Fruit fly (Drosophila melanogaster) whole organism, pupa: ENCODE results near the gene CG10984.

ENCODE experiments used
- CG10348 ChIP-seq: fragments of 200-800 bp; sonication (Bioruptor generic); IDR thresholded peaks from 2 replicates; pipeline ENCODE4 v1.3.6; 2022; ENCODE audit warnings: missing biosample characterization, missing genetic modification characterization
- CG12605 ChIP-seq: fragments of 200-800 bp; sonication (Bioruptor generic); IDR thresholded peaks from 2 replicates; pipeline ENCODE4 v1.3.6; 2022; ENCODE audit warnings: missing biosample characterization, missing genetic modification characterization
- CG13204 ChIP-seq: fragments of 200-800 bp; sonication (Bioruptor generic); optimal IDR thresholded peaks from 2 replicates; lab custom pipeline; 2018; ENCODE audit warnings: missing biosample characterization, mild to moderate bottlenecking, missing genetic modification characterization, moderate library complexity
- CG14655 ChIP-seq: fragments of 200-800 bp; sonication (Bioruptor generic); optimal IDR thresholded peaks from 3 replicates; lab custom pipeline; 2017; ENCODE audit warnings: mild to moderate bottlenecking, missing biosample characterization, missing genetic modification reagents, missing genetic modification characterization
- CG15710 ChIP-seq: fragments of 200-800 bp; sonication (Bioruptor generic); optimal IDR thresholded peaks from 2 replicates; lab custom pipeline; 2018; ENCODE audit warnings: missing biosample characterization, mild to moderate bottlenecking, missing genetic modification characterization, moderate library complexity
- CG17806 ChIP-seq: fragments of 200-800 bp; sonication (Bioruptor generic); optimal IDR thresholded peaks from 2 replicates; lab custom pipeline; 2018; ENCODE audit warnings: missing biosample characterization, mild to moderate bottlenecking, missing genetic modification characterization, moderate library complexity
- CG32121 ChIP-seq: fragments of 200-800 bp; sonication (Bioruptor generic); IDR thresholded peaks from 2 replicates; pipeline ENCODE4 v1.3.6; 2022; ENCODE audit warnings: missing biosample characterization, missing genetic modification characterization
- CG34367 ChIP-seq: fragments of 200-800 bp; sonication (Bioruptor generic); optimal IDR thresholded peaks from 2 replicates; lab custom pipeline; 2018; ENCODE audit warnings: missing biosample characterization, mild to moderate bottlenecking, missing genetic modification characterization
- CG4496 ChIP-seq: fragments of 200-800 bp; sonication (Bioruptor generic); IDR thresholded peaks from 3 replicates; pipeline ENCODE4 v1.3.6; 2022; ENCODE audit warnings: missing biosample characterization, missing genetic modification characterization
- CG8159 ChIP-seq: fragments of 200-800 bp; sonication (Bioruptor generic); optimal IDR thresholded peaks from 3 replicates; lab custom pipeline; 2018; ENCODE audit warnings: missing biosample characterization, mild to moderate bottlenecking, missing genetic modification characterization, moderate library complexity
- CG8301 ChIP-seq: fragments of 200-800 bp; sonication (Bioruptor generic); optimal IDR thresholded peaks from 2 replicates; lab custom pipeline; 2018; ENCODE audit warnings: missing biosample characterization, mild to moderate bottlenecking, missing genetic modification characterization
- CG9948 ChIP-seq: fragments of 200-800 bp; sonication (Bioruptor generic); optimal IDR thresholded peaks from 2 replicates; lab custom pipeline; 2018; ENCODE audit warnings: missing biosample characterization, mild to moderate bottlenecking, missing genetic modification characterization, moderate library complexity
- D1 ChIP-seq: fragments of 200-800 bp; sonication (Bioruptor generic); optimal IDR thresholded peaks from 2 replicates; lab custom pipeline; 2018; ENCODE audit warnings: missing biosample characterization, mild to moderate bottlenecking, missing genetic modification characterization, moderate library complexity
- EcR ChIP-seq: fragments of 200-800 bp; sonication (Bioruptor generic); optimal IDR thresholded peaks from 3 replicates; lab custom pipeline; 2019; ENCODE audit warnings: missing biosample characterization, missing genetic modification characterization, mild to moderate bottlenecking, moderate library complexity, missing genetic modification reagents
- Ets98B ChIP-seq: fragments of 200-800 bp; sonication (Bioruptor generic); IDR thresholded peaks from 2 replicates; pipeline ENCODE4 v1.3.6; 2022; ENCODE audit warnings: missing biosample characterization, missing genetic modification characterization
- Pif1A ChIP-seq: fragments of 200-800 bp; sonication (Bioruptor generic); optimal IDR thresholded peaks from 3 replicates; lab custom pipeline; 2016; ENCODE audit warnings: missing biosample characterization, missing genetic modification characterization
- Pif1B ChIP-seq: fragments of 200-800 bp; sonication (Bioruptor generic); optimal IDR thresholded peaks from 3 replicates; lab custom pipeline; 2016; ENCODE audit warnings: missing biosample characterization, missing genetic modification characterization
- Snoo ChIP-seq: fragments of 200-800 bp; sonication (Bioruptor generic); optimal IDR thresholded peaks from 3 replicates; lab custom pipeline; 2017; ENCODE audit warnings: missing biosample characterization, mild to moderate bottlenecking, missing genetic modification characterization, inconsistent platforms
- fd96Ca ChIP-seq: fragments of 200-800 bp; sonication (Bioruptor generic); IDR thresholded peaks from 3 replicates; pipeline ENCODE4 v1.3.6; 2022; ENCODE audit warnings: missing biosample characterization, missing genetic modification characterization
- gl ChIP-seq: fragments of 200-800 bp; sonication (Bioruptor generic); optimal IDR thresholded peaks from 2 replicates; lab custom pipeline; 2018; ENCODE audit warnings: missing biosample characterization, mild to moderate bottlenecking, missing genetic modification characterization
- rn ChIP-seq: fragments of 200-800 bp; sonication (Bioruptor generic); IDR thresholded peaks from 2 replicates; pipeline ENCODE4 v1.3.6; 2022; ENCODE audit warnings: missing biosample characterization, missing genetic modification characterization

Gene CG10984

DNA sequence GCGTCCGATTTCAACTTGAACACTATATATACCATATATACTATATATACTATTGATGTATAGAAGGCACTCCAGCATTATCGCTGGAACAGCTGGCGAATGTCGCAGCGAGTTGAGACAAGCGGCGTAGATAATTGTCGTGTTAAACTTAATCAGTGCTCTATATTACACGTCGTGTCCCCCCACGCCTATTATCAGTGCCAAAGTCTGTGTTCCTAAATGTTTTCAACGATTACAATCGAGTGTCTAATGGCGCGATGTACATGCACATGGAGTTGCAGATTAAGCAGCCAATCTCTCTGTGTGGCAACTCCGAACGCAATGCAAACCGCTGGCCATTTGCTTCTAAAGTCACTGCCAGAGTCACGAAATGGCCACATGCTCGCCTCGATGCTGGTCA, 45.6 kb upstream of the CG10984 start:
- TF ChIP-seq CG10348 (GFP tag; lab: Robert Waterston, UW) (no peak), CG4496 (GFP tag; lab: Robert Waterston, UW) (no peak), Pif1B (no peak), EcR (GFP tag; lab: Kevin White, UChicago) (no peak), CG8159 (tag; lab: Kevin White, UChicago) (no peak), CG32121 (GFP tag; lab: Robert Waterston, UW) (no peak), rn (GFP tag; lab: Robert Waterston, UW) (no peak), CG17806 (tag; lab: Kevin White, UChicago) (no peak), gl (tag; lab: Kevin White, UChicago) (no peak), fd96Ca (no peak), CG8301 (no peak), Pif1A (no peak), CG14655 (no peak), CG34367 (tag; lab: Kevin White, UChicago) (no peak), Snoo (no peak), D1 (tag; lab: Kevin White, UChicago) (no peak)
- TF ChIP-seq, all 21 proteins: peak for 0

DNA sequence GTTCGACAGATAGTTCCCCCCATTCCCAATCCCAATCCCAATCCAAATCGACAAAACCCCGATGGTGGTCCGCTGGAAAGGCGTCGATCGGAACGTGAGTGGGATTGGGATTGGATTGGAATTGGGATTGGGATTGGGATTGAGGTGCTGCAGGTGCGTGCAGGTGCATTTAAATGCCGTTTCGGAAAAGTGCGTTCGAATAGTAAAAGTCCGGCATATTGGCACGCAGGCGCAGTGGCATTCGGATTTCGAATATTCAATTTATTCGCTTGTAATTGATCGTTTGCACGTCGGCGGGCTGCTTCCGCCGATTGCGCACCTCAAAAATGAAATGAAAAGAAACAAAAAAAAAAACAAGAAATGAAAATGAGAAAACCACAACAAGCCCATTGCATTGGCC, 44.5 kb upstream of the CG10984 start:
- TF ChIP-seq CG14655 = no peak
- no peak for TF ChIP-seq CG10348 (GFP tag; lab: Robert Waterston, UW)
- TF ChIP-seq CG4496 (GFP tag; lab: Robert Waterston, UW) = no peak
- TF ChIP-seq Ets98B = no peak
- TF ChIP-seq CG12605 (GFP tag; lab: Robert Waterston, UW) = no peak
- TF ChIP-seq CG13204 = no peak
- TF ChIP-seq CG34367 (tag; lab: Kevin White, UChicago) = no peak
- no peak for TF ChIP-seq CG15710
- TF ChIP-seq CG17806 (tag; lab: Kevin White, UChicago) = no peak
- TF ChIP-seq D1 (tag; lab: Kevin White, UChicago) = no peak
- no peak for TF ChIP-seq gl (tag; lab: Kevin White, UChicago)
- no peak for TF ChIP-seq CG32121 (GFP tag; lab: Robert Waterston, UW)
- no peak for TF ChIP-seq CG8159 (tag; lab: Kevin White, UChicago)
- TF ChIP-seq Pif1A = no peak
- TF ChIP-seq rn (GFP tag; lab: Robert Waterston, UW) = no peak
- TF ChIP-seq CG9948 (tag; lab: Kevin White, UChicago) = no peak
- TF ChIP-seq fd96Ca = no peak
- TF ChIP-seq, all 21 proteins: peak for 0

DNA sequence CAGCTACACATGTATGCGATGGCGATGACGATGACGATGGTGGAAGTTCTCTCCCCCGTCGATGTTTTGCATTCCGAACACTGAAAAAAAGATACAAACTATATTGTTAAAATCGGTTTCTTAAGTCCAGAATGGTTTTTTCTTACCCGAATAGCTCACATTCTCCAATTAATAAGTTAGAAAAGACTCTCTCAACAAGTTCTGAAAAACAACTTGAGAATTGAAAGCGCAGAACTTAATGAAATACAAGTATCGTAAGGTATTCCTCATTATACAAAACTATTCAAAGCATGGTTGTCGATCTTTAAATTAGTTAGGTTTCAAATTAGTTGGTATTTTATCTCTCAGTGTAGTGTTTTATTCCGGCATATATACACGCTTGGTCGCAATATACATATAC, 43.5 kb upstream of the CG10984 start:
- TF ChIP-seq gl (tag; lab: Kevin White, UChicago) (no peak), rn (GFP tag; lab: Robert Waterston, UW) (no peak), CG12605 (GFP tag; lab: Robert Waterston, UW) (no peak), CG15710 (peak; percentile 41), D1 (tag; lab: Kevin White, UChicago) (no peak), EcR (GFP tag; lab: Kevin White, UChicago) (no peak), CG8301 (peak; percentile 41), Pif1B (no peak), CG9948 (tag; lab: Kevin White, UChicago) (peak; percentile 59), CG10348 (GFP tag; lab: Robert Waterston, UW) (no peak), Ets98B (no peak), CG13204 (no peak), Pif1A (peak; percentile 43), CG8159 (tag; lab: Kevin White, UChicago) (peak; percentile 74), fd96Ca (no peak), CG32121 (GFP tag; lab: Robert Waterston, UW) (no peak), CG17806 (tag; lab: Kevin White, UChicago) (peak; percentile 67), CG34367 (tag; lab: Kevin White, UChicago) (peak; percentile 6), Snoo (no peak), CG14655 (peak; percentile 46), CG4496 (GFP tag; lab: Robert Waterston, UW) (no peak)

dm6 chr3L:12711418-12711817, 38.5 kb upstream of the CG10984 start:
- no peak for TF ChIP-seq CG34367 (tag; lab: Kevin White, UChicago)
- no peak for TF ChIP-seq D1 (tag; lab: Kevin White, UChicago)
- no peak for TF ChIP-seq CG13204
- no peak for TF ChIP-seq rn (GFP tag; lab: Robert Waterston, UW)

DNA sequence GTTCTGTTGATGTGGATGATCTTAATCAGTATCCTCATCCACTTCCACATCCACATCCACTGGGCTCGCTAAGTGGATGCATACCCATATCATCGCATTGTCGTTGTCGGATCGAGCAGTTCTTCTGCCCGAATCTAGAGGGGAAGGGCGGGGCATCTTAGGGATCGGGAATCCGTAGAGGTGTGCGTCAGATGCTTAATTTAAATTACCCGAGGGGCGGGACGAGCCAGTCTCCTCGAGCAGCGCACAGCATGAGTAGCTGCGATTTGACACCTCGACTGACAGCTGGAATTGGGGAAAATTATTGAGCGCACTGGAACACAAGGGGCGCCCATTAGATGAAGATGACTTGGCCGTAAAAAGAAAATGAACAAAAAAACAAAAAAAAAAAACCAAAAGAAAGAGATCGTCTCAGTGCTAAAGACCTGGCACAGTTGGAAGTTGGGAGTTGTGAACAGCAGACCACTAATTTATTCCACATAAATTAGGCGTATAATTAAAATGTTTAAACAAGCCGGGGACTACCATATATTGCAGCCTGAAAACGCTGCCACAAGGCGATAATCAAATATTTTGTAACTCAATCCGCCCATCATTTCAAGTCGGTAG, 35.2 kb upstream of the CG10984 start:
- TF ChIP-seq CG8159 (tag; lab: Kevin White, UChicago) (no peak), Pif1B (no peak), CG14655 (no peak), rn (GFP tag; lab: Robert Waterston, UW) (no peak), CG34367 (tag; lab: Kevin White, UChicago) (no peak), Snoo (no peak), EcR (GFP tag; lab: Kevin White, UChicago) (no peak), Pif1A (no peak)

- no peak for TF ChIP-seq CG10348 (GFP tag; lab: Robert Waterston, UW)
- TF ChIP-seq CG4496 (GFP tag; lab: Robert Waterston, UW) = no peak
- no peak for TF ChIP-seq CG34367 (tag; lab: Kevin White, UChicago)
- no peak for TF ChIP-seq CG9948 (tag; lab: Kevin White, UChicago)
- no peak for TF ChIP-seq gl (tag; lab: Kevin White, UChicago)
- TF ChIP-seq Snoo = no peak
- TF ChIP-seq CG8301 = no peak
- TF ChIP-seq Ets98B = no peak
- TF ChIP-seq D1 (tag; lab: Kevin White, UChicago) = no peak
- TF ChIP-seq CG15710 = no peak
- no peak for TF ChIP-seq Pif1B
- TF ChIP-seq EcR (GFP tag; lab: Kevin White, UChicago) = no peak
Measured at dm6 chr3L:12716661-12717060, 33.3 kb upstream of the CG10984 start.
